Worm (Caenorhabditis elegans) whole organism, young adult: Measurements from ENCODE around the gene mlh-1.

Experiments used
- F49E8.2 ChIP-seq: sonication (generic microtip); optimal IDR thresholded peaks from 3 replicates; lab custom pipeline; 2017; ENCODE audit warnings: missing genetic modification characterization, mild to moderate bottlenecking, missing compliant biosample characterization, antibody characterized with exemption, moderate library complexity; ENCODE audit not compliant: insufficient read depth
- Y95B8A.8 ChIP-seq: fragments of 200-800 bp; sonication (Bioruptor generic); IDR thresholded peaks from 2 replicates; pipeline ENCODE4 v1.3.6; 2022; ENCODE audit warnings: missing genetic modification reagents, missing genetic modification characterization, missing compliant biosample characterization
- ama-1 ChIP-seq, 3 experiments: fragments of 150-350 bp in 1 of 3; sonication (generic microtip) in 2 of 3; optimal IDR thresholded peaks; 2 replicates each; lab custom pipeline; 2014 to 2018; ENCODE audit warnings: missing biosample characterization in 2 of 3, missing genetic modification characterization in 2 of 3, missing genetic modification reagents in 2 of 3
- cebp-2 ChIP-seq: fragments of 200-800 bp; sonication (Bioruptor generic); IDR thresholded peaks from 2 replicates; pipeline ENCODE4 v1.3.6; 2022; ENCODE audit warnings: missing genetic modification characterization, missing compliant biosample characterization
- snpc-3.4 ChIP-seq: sonication (generic microtip); optimal IDR thresholded peaks from 2 replicates; lab custom pipeline; 2017; ENCODE audit warnings: missing genetic modification characterization, mild to moderate bottlenecking, missing compliant biosample characterization, antibody characterized with exemption, moderate library complexity, missing genotype, missing genetic modification reagents
- tbx-9 ChIP-seq: sonication (generic microtip); optimal IDR thresholded peaks from 2 replicates; lab custom pipeline; 2016; ENCODE audit warnings: borderline replicate concordance, missing genetic modification characterization, inconsistent platforms, missing compliant biosample characterization
- ztf-22 ChIP-seq: fragments of 200-800 bp; sonication (Bioruptor generic); optimal IDR thresholded peaks from 2 replicates; lab custom pipeline; 2018; ENCODE audit warnings: mild to moderate bottlenecking, missing genetic modification characterization, moderate library complexity, missing compliant biosample characterization

ce11 chrIII:13563583-13563982 is 49.2 kb upstream of the mlh-1 start:
- no peak for TF ChIP-seq ama-1 (optimal IDR thresholded peaks at IDR 0.05; lab: Kevin White, UChicago)
- no peak for TF ChIP-seq ama-1 (GFP tag; optimal IDR thresholded peaks at IDR 0.05; lab: Kevin White, UChicago)
- no peak for TF ChIP-seq Y95B8A.8
- TF ChIP-seq cebp-2 (GFP tag; lab: Robert Waterston, UW) = no peak
- no peak for TF ChIP-seq ztf-22
- TF ChIP-seq snpc-3.4 = no peak
- no peak for TF ChIP-seq tbx-9 (tag; lab: Kevin White, UChicago)
- TF ChIP-seq F49E8.2 = no peak
